Fruit fly (Drosophila melanogaster) whole organism, embryonic: Measurements from ENCODE around the gene CG5715.
A peak's percentile ranks its signal among the peaks of the same experiment; 100 is the strongest.

ENCODE experiments used
- Adf1 ChIP-seq: fragments of 200-800 bp; sonication (Bioruptor generic); IDR thresholded peaks from 2 replicates; pipeline ENCODE4 v1.3.6; 2022; ENCODE audit warnings: missing biosample characterization, missing genetic modification characterization
- B-H1 ChIP-seq: fragments of 200-800 bp; sonication (Bioruptor generic); IDR thresholded peaks from 3 replicates; pipeline ENCODE4 v1.3.6; 2022; ENCODE audit warnings: missing biosample characterization, missing genetic modification characterization
- CG11085 ChIP-seq: fragments of 200-800 bp; sonication (Bioruptor generic); IDR thresholded peaks from 2 replicates; pipeline ENCODE4 v1.3.6; 2022; ENCODE audit warnings: missing biosample characterization, missing genetic modification characterization
- CG11093 ChIP-seq: fragments of 200-800 bp; sonication (Bioruptor generic); IDR thresholded peaks from 3 replicates; pipeline ENCODE4 v1.3.6; 2022; ENCODE audit warnings: missing biosample characterization, missing genetic modification characterization
- CG11560 ChIP-seq: fragments of 200-800 bp; sonication (Bioruptor generic); IDR thresholded peaks from 3 replicates; pipeline ENCODE4 v1.3.6; 2022; ENCODE audit warnings: missing biosample characterization, missing genetic modification characterization
- CG11695 ChIP-seq: fragments of 200-800 bp; sonication (Bioruptor generic); IDR thresholded peaks from 3 replicates; pipeline ENCODE4 v1.3.6; 2022; ENCODE audit warnings: missing biosample characterization, missing genetic modification characterization
- CG14860 ChIP-seq: fragments of 200-800 bp; sonication (Bioruptor generic); IDR thresholded peaks from 3 replicates; pipeline ENCODE4 v1.3.6; 2022; ENCODE audit warnings: missing biosample characterization, missing genetic modification characterization; ENCODE audit not compliant: partially characterized antibody
- CG15011 ChIP-seq: fragments of 200-800 bp; sonication (Bioruptor generic); optimal IDR thresholded peaks from 3 replicates; lab custom pipeline; 2018; ENCODE audit warnings: missing biosample characterization, mild to moderate bottlenecking, missing genetic modification characterization
- CG15269 ChIP-seq: fragments of 200-800 bp; sonication (Bioruptor generic); optimal IDR thresholded peaks from 2 replicates; lab custom pipeline; 2018; ENCODE audit warnings: missing biosample characterization, mild to moderate bottlenecking, missing genetic modification characterization, moderate library complexity
- CG16815 ChIP-seq: fragments of 200-800 bp; sonication (Bioruptor generic); optimal IDR thresholded peaks from 3 replicates; lab custom pipeline; 2017; ENCODE audit warnings: missing biosample characterization, mild to moderate bottlenecking, missing genetic modification characterization
- CG2199 ChIP-seq: fragments of 200-800 bp; sonication (Bioruptor generic); IDR thresholded peaks from 3 replicates; pipeline ENCODE4 v1.3.6; 2022; ENCODE audit warnings: missing biosample characterization, missing genetic modification characterization
- CG3407 ChIP-seq: fragments of 200-800 bp; sonication (Bioruptor generic); optimal IDR thresholded peaks from 2 replicates; lab custom pipeline; 2018; ENCODE audit warnings: missing biosample characterization, mild to moderate bottlenecking, missing genetic modification characterization
- CG5245 ChIP-seq: fragments of 200-800 bp; sonication (Bioruptor generic); optimal IDR thresholded peaks from 3 replicates; lab custom pipeline; 2016; ENCODE audit warnings: missing biosample characterization, missing genetic modification characterization
- CG6175 ChIP-seq: fragments of 200-800 bp; sonication (Bioruptor generic); IDR thresholded peaks from 3 replicates; pipeline ENCODE4 v1.3.6; 2022; ENCODE audit warnings: missing biosample characterization, missing genetic modification characterization
- CG7987 ChIP-seq: fragments of 200-800 bp; sonication (Bioruptor generic); optimal IDR thresholded peaks from 2 replicates; lab custom pipeline; 2018; ENCODE audit warnings: missing biosample characterization, mild to moderate bottlenecking, missing genetic modification characterization, moderate library complexity
- CG8281 ChIP-seq: fragments of 200-800 bp; sonication (Bioruptor generic); optimal IDR thresholded peaks from 2 replicates; lab custom pipeline; 2018; ENCODE audit warnings: missing biosample characterization, mild to moderate bottlenecking, missing genetic modification characterization, moderate library complexity
- CG9817 ChIP-seq: fragments of 200-800 bp; sonication (Bioruptor generic); optimal IDR thresholded peaks from 2 replicates; lab custom pipeline; 2018; ENCODE audit warnings: missing biosample characterization, mild to moderate bottlenecking, missing genetic modification characterization, moderate library complexity
- CG9876 ChIP-seq: fragments of 200-800 bp; sonication (Bioruptor generic); optimal IDR thresholded peaks from 2 replicates; lab custom pipeline; 2016; ENCODE audit warnings: missing biosample characterization, missing genetic modification characterization
- CTCF ChIP-seq: fragments of 200-800 bp; sonication (Bioruptor generic); optimal IDR thresholded peaks from 2 replicates; lab custom pipeline; 2017; ENCODE audit warnings: missing biosample characterization, mild to moderate bottlenecking, missing genetic modification characterization, moderate library complexity
- D ChIP-seq, 2 experiments: fragments of 200-800 bp in 1 of 2; fragments of >200 bp in 1 of 2; sonication (Bioruptor generic) in 1 of 2; optimal IDR thresholded peaks; 2 replicates in 1 of 2; 3 replicates in 1 of 2; lab custom pipeline; 2017; ENCODE audit warnings: mild to moderate bottlenecking in 1 of 2, missing biosample characterization in 1 of 2, missing genetic modification characterization in 1 of 2, missing genetic modification reagents in 1 of 2
- Dad ChIP-seq: fragments of 200-800 bp; sonication (Bioruptor generic); optimal IDR thresholded peaks from 3 replicates; lab custom pipeline; 2016; ENCODE audit warnings: missing biosample characterization, missing genetic modification characterization
- Dek ChIP-seq: fragments of 200-800 bp; sonication (Bioruptor generic); optimal IDR thresholded peaks from 3 replicates; lab custom pipeline; 2019; ENCODE audit warnings: missing biosample characterization, mild to moderate bottlenecking, missing genetic modification characterization, moderate library complexity
- Fer3 ChIP-seq: fragments of 200-800 bp; sonication (Bioruptor generic); optimal IDR thresholded peaks from 2 replicates; lab custom pipeline; 2018; ENCODE audit warnings: missing biosample characterization, mild to moderate bottlenecking, missing genetic modification characterization, moderate library complexity
- MBD-R2 ChIP-seq: fragments of 200-800 bp; sonication (Bioruptor generic); IDR thresholded peaks from 2 replicates; pipeline ENCODE4 v1.3.6; 2022; ENCODE audit warnings: missing biosample characterization, missing genetic modification characterization
- Meics ChIP-seq: fragments of 200-800 bp; sonication (Bioruptor generic); optimal IDR thresholded peaks from 2 replicates; lab custom pipeline; 2017; ENCODE audit warnings: missing biosample characterization, mild to moderate bottlenecking, missing genetic modification characterization
- Mes4 ChIP-seq: fragments of 200-800 bp; sonication (Bioruptor generic); optimal IDR thresholded peaks from 2 replicates; lab custom pipeline; 2016; ENCODE audit warnings: missing biosample characterization, missing genetic modification characterization
- NC2β ChIP-seq: fragments of 200-800 bp; sonication (Bioruptor generic); optimal IDR thresholded peaks from 2 replicates; lab custom pipeline; 2016; ENCODE audit warnings: missing biosample characterization, missing genetic modification characterization
- Optix ChIP-seq: fragments of 200-800 bp; sonication (Bioruptor generic); IDR thresholded peaks from 3 replicates; pipeline ENCODE4 v1.3.6; 2022; ENCODE audit warnings: missing biosample characterization, missing genetic modification characterization
- ab ChIP-seq: fragments of 200-800 bp; sonication (Bioruptor generic); optimal IDR thresholded peaks from 2 replicates; lab custom pipeline; 2016; ENCODE audit warnings: missing biosample characterization, missing genetic modification characterization
- ac ChIP-seq: fragments of 200-800 bp; sonication (Bioruptor generic); optimal IDR thresholded peaks from 3 replicates; lab custom pipeline; 2017; ENCODE audit warnings: missing biosample characterization, mild to moderate bottlenecking, missing genetic modification characterization
- bcd ChIP-seq: fragments of 200-800 bp; sonication (Bioruptor generic); optimal IDR thresholded peaks from 2 replicates; lab custom pipeline; 2017; ENCODE audit warnings: missing biosample characterization, mild to moderate bottlenecking, missing genetic modification characterization
- br ChIP-seq: fragments of >200 bp; optimal IDR thresholded peaks from 2 replicates; lab custom pipeline; 2017
- cwo ChIP-seq: fragments of 200-800 bp; sonication (Bioruptor generic); optimal IDR thresholded peaks from 3 replicates; lab custom pipeline; 2017; ENCODE audit warnings: missing biosample characterization, missing genetic modification characterization, mild to moderate bottlenecking, moderate library complexity, missing genetic modification reagents
- da ChIP-seq: fragments of 200-800 bp; sonication (Bioruptor generic); optimal IDR thresholded peaks from 2 replicates; lab custom pipeline; 2016; ENCODE audit warnings: missing biosample characterization, missing genetic modification characterization
- fd3F ChIP-seq: fragments of 200-800 bp; sonication (Bioruptor generic); optimal IDR thresholded peaks from 2 replicates; lab custom pipeline; 2018; ENCODE audit warnings: missing biosample characterization, mild to moderate bottlenecking, missing genetic modification characterization, moderate library complexity
- fd96Cb ChIP-seq: fragments of 200-800 bp; sonication (Bioruptor generic); optimal IDR thresholded peaks from 2 replicates; lab custom pipeline; 2018; ENCODE audit warnings: missing biosample characterization, mild to moderate bottlenecking, missing genetic modification characterization, moderate library complexity
- ftz-f1 ChIP-seq: fragments of 200-800 bp; sonication (Bioruptor generic); optimal IDR thresholded peaks from 2 replicates; lab custom pipeline; 2016; ENCODE audit warnings: missing biosample characterization, missing genetic modification characterization
- fu2 ChIP-seq: fragments of 200-800 bp; sonication (Bioruptor generic); optimal IDR thresholded peaks from 2 replicates; lab custom pipeline; 2016; ENCODE audit warnings: missing biosample characterization, missing genetic modification characterization
- gfzf ChIP-seq: fragments of 200-800 bp; sonication (Bioruptor generic); optimal IDR thresholded peaks from 2 replicates; lab custom pipeline; 2016; ENCODE audit warnings: missing biosample characterization, mild to moderate bottlenecking, missing genetic modification characterization, moderate library complexity
- gsb-n ChIP-seq: fragments of 200-800 bp; sonication (Bioruptor generic); optimal IDR thresholded peaks from 3 replicates; lab custom pipeline; 2018; ENCODE audit warnings: missing biosample characterization, mild to moderate bottlenecking, missing genetic modification characterization
- ham ChIP-seq: fragments of 200-800 bp; sonication (Bioruptor generic); IDR thresholded peaks from 2 replicates; pipeline ENCODE4 v1.3.6; 2022; ENCODE audit warnings: missing biosample characterization, missing genetic modification characterization
- mirr ChIP-seq: fragments of 200-800 bp; sonication (Bioruptor generic); optimal IDR thresholded peaks from 3 replicates; lab custom pipeline; 2018; ENCODE audit warnings: missing biosample characterization, mild to moderate bottlenecking, missing genetic modification characterization
- nerfin-1 ChIP-seq: fragments of 200-800 bp; sonication (Bioruptor generic); optimal IDR thresholded peaks from 3 replicates; lab custom pipeline; 2019; ENCODE audit warnings: missing biosample characterization, mild to moderate bottlenecking, missing genetic modification characterization, moderate library complexity
- odd ChIP-seq: fragments of 200-800 bp; sonication (Bioruptor generic); optimal IDR thresholded peaks from 2 replicates; lab custom pipeline; 2017; ENCODE audit warnings: missing biosample characterization, mild to moderate bottlenecking, missing genetic modification characterization
- ranshi ChIP-seq: fragments of 200-800 bp; sonication (Bioruptor generic); IDR thresholded peaks from 2 replicates; pipeline ENCODE4 v1.3.6; 2022; ENCODE audit warnings: missing biosample characterization, missing genetic modification characterization
- salm ChIP-seq: fragments of 200-800 bp; sonication (Bioruptor generic); optimal IDR thresholded peaks from 2 replicates; lab custom pipeline; 2018; ENCODE audit warnings: missing biosample characterization, mild to moderate bottlenecking, missing genetic modification characterization
- sob ChIP-seq: fragments of 200-800 bp; sonication (Bioruptor generic); IDR thresholded peaks from 2 replicates; pipeline ENCODE4 v1.3.6; 2022; ENCODE audit warnings: missing biosample characterization, missing genetic modification characterization
- tin ChIP-seq: fragments of 200-800 bp; sonication (Bioruptor generic); optimal IDR thresholded peaks from 3 replicates; lab custom pipeline; 2016; ENCODE audit warnings: missing biosample characterization, missing genetic modification characterization
- toy ChIP-seq: fragments of 200-800 bp; sonication (Bioruptor generic); IDR thresholded peaks from 2 replicates; pipeline ENCODE4 v1.3.6; 2022; ENCODE audit warnings: missing biosample characterization, missing genetic modification characterization
- unpg ChIP-seq: fragments of 200-800 bp; sonication (Bioruptor generic); optimal IDR thresholded peaks from 3 replicates; lab custom pipeline; 2018; ENCODE audit warnings: missing biosample characterization, mild to moderate bottlenecking, missing genetic modification characterization, moderate library complexity
- yki ChIP-seq: fragments of >200 bp; optimal IDR thresholded peaks from 3 replicates; lab custom pipeline; 2018

The CG5715 gene

DNA sequence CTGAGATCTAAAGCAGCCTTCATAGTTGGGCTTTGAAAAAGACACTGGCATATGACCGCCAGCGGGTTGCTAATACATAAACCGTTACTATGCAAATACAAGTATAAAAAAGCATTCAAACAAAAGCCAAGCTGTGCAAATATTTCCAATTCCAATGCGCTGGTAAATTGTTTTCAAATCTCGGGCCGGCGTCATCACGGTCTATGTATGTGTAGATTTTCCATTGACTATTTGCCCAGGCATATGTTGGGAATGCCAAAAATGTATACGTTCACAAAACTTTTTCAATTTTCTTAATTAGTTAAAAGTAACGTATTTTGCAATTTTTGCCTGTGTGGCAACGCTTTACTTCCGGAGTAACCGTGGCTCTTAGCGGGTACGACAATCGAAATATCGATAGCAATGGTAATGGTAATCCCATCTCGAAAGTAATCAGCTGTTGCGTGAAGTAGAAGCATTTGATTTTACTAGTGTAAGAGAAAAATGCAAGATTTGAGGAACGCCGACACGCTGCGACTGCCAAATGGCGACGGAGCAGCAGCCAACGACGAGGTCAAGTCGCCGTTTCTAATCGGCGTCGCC, 4.3 kb downstream of the CG5715 start, which contains the start of the genes CG34290 and Uck (continued):
- peak; percentile 59; the same call in 1 of the 2 replicates for TF ChIP-seq CG11085 (GFP tag; lab: Robert Waterston, UW)
- peak; percentile 84 for TF ChIP-seq NC2β
- TF ChIP-seq bcd (GFP tag; lab: Kevin White, UChicago), result peak; percentile 87
- peak; percentile 52 for TF ChIP-seq da (GFP tag; lab: Kevin White, UChicago)
- peak; percentile 80 for TF ChIP-seq CG15011 (GFP tag; lab: Kevin White, UChicago)
- TF ChIP-seq B-H1 (GFP tag; lab: Robert Waterston, UW), result peak; percentile 35; the same call in 1 of the 3 replicates
- TF ChIP-seq MBD-R2, result peak; percentile 90
- peak; percentile 79 for TF ChIP-seq odd (GFP tag; lab: Kevin White, UChicago)
- TF ChIP-seq CG9876 (GFP tag; lab: Kevin White, UChicago), result peak; percentile 72
- peak; percentile 40 for TF ChIP-seq ftz-f1 (GFP tag; lab: Kevin White, UChicago)
- peak; percentile 71 for TF ChIP-seq Dad
- no peak for TF ChIP-seq CG11560 (tag; lab: Robert Waterston, UW)
- TF ChIP-seq ham (GFP tag; lab: Robert Waterston, UW), result no peak
- peak; percentile 82 for TF ChIP-seq Fer3 (tag; lab: Kevin White, UChicago)
- peak; percentile 80; the same call in 1 of the 3 replicates for TF ChIP-seq CG2199 (GFP tag; lab: Robert Waterston, UW)
- no peak for TF ChIP-seq br (lab: Kevin White, UChicago)
- peak; percentile 50 for TF ChIP-seq gsb-n (tag; lab: Kevin White, UChicago)
- TF ChIP-seq D (optimal IDR thresholded peaks at IDR 0.05; lab: Kevin White, UChicago), result no peak
- TF ChIP-seq D (GFP tag; optimal IDR thresholded peaks at IDR 0.05; lab: Kevin White, UChicago), result peak; percentile 63
- TF ChIP-seq CG16815, result peak; percentile 4
- peak; percentile 69; the same call in 2 of the 3 replicates for TF ChIP-seq CG14860
- TF ChIP-seq ac (GFP tag; lab: Kevin White, UChicago), result peak; percentile 31
- peak; percentile 58 for TF ChIP-seq CG3407 (GFP tag; lab: Kevin White, UChicago)
- TF ChIP-seq CG11695, result peak; percentile 44; the same call in 1 of the 3 replicates
- TF ChIP-seq Mes4, result peak; percentile 77
- TF ChIP-seq CG8281 (tag; lab: Kevin White, UChicago), result peak; percentile 54
- no peak for TF ChIP-seq yki (lab: Kevin White, UChicago)
- TF ChIP-seq ab (GFP tag; lab: Kevin White, UChicago), result no peak
- no peak for TF ChIP-seq toy (GFP tag; lab: Robert Waterston, UW)
- TF ChIP-seq Meics (GFP tag; lab: Kevin White, UChicago), result peak; percentile 90
- TF ChIP-seq nerfin-1 (tag; lab: Kevin White, UChicago), result peak; percentile 81
- TF ChIP-seq CG11093, result 0 out of 3 replicates have a peak, but pooled peaks have one; percentile 22
- TF ChIP-seq CG9817, result peak; percentile 68
- peak; percentile 69 for TF ChIP-seq CG15269 (tag; lab: Kevin White, UChicago)
- peak; percentile 60; the same call in 1 of the 2 replicates for TF ChIP-seq ranshi
- TF ChIP-seq mirr, result peak; percentile 90
- peak; percentile 57 for TF ChIP-seq fu2 (GFP tag; lab: Kevin White, UChicago)
- peak; percentile 48 for TF ChIP-seq CG5245 (GFP tag; lab: Kevin White, UChicago)
- TF ChIP-seq Dek (tag; lab: Kevin White, UChicago), result peak; percentile 41
- TF ChIP-seq gfzf, result peak; percentile 33
- peak; percentile 8 for TF ChIP-seq fd96Cb (tag; lab: Kevin White, UChicago)
- peak; percentile 82 for TF ChIP-seq sob (GFP tag; lab: Robert Waterston, UW)
- no peak for TF ChIP-seq CG6175 (GFP tag; lab: Robert Waterston, UW)
- peak; percentile 62 for TF ChIP-seq salm (tag; lab: Kevin White, UChicago)
- TF ChIP-seq tin, result peak; percentile 54
- peak; percentile 36; the same call in 1 of the 2 replicates for TF ChIP-seq Adf1 (GFP tag; lab: Robert Waterston, UW)
- TF ChIP-seq unpg (GFP tag; lab: Kevin White, UChicago), result peak; percentile 65
- peak; percentile 23 for TF ChIP-seq cwo
- peak; percentile 53; the same call in 1 of the 3 replicates for TF ChIP-seq Optix
- TF ChIP-seq CTCF (GFP tag; lab: Kevin White, UChicago), result peak; percentile 58
- peak; percentile 96 for TF ChIP-seq CG7987
- peak; percentile 67 for TF ChIP-seq fd3F (GFP tag; lab: Kevin White, UChicago)
